Fruit fly (Drosophila melanogaster): Measurements from ENCODE around the gene comt.
A peak's percentile ranks its signal among the peaks of the same experiment; 100 is the strongest.

The comt gene

DNA sequence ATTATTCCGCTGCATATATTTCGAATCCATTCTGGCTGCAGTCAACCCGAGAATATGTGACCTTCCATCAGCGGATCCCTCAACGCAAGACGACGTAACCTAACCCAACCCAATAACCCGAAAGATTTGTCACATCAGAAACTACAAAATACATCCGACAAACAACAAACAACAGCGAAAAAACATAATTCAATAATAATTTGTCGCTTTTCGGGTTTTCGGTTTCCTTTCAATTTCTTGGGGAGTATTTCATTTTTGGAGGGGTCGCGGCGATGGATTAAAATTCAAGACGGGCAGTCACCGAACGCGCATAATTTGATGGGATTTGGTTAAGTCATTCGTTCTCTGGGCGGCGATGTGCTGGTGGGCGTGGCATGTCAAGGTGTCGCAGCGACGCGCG, 27.8 kb upstream of the comt start (continued):
- TF ChIP-seq chinmo (GFP tag; IDR thresholded peaks at IDR 0.05; ENCODE audit: partially characterized antibody) (0 out of 4 replicates have a peak, but pooled peaks have one; percentile 55), Bdp1 (GFP tag; optimal IDR thresholded peaks at IDR 0.05) (no peak), sens (GFP tag) (peak; percentile 33), Hr78 (GFP tag; optimal IDR thresholded peaks at IDR 0.05) (peak in 1 of 2 experiments; percentile 36), zen (tag; optimal IDR thresholded peaks at IDR 0.05) (no peak), CG8359 (GFP tag; optimal IDR thresholded peaks at IDR 0.05; ENCODE audit: borderline replicate concordance) (no peak), D (optimal IDR thresholded peaks at IDR 0.05) (no peak), D (GFP tag; optimal IDR thresholded peaks at IDR 0.05) (no peak), vvl (GFP tag; IDR thresholded peaks at IDR 0.05) (0 out of 2 replicates have a peak, but pooled peaks have one; percentile 39), tgo (GFP tag; IDR thresholded peaks at IDR 0.05) (no peak), unc-4 (GFP tag; IDR thresholded peaks at IDR 0.05; ENCODE audit: partially characterized antibody) (no peak), Blimp-1 (GFP tag; optimal IDR thresholded peaks at IDR 0.05) (peak; percentile 28), CG2129 (GFP tag; IDR thresholded peaks at IDR 0.05; ENCODE audit: partially characterized antibody) (no peak), CG12769 (tag; optimal IDR thresholded peaks at IDR 0.05) (peak; percentile 37), CG12236 (GFP tag; optimal IDR thresholded peaks at IDR 0.05) (no peak), crol (GFP tag; IDR thresholded peaks at IDR 0.05) (peak; percentile 61), CG34376 (GFP tag; optimal IDR thresholded peaks at IDR 0.05) (no peak)

DNA sequence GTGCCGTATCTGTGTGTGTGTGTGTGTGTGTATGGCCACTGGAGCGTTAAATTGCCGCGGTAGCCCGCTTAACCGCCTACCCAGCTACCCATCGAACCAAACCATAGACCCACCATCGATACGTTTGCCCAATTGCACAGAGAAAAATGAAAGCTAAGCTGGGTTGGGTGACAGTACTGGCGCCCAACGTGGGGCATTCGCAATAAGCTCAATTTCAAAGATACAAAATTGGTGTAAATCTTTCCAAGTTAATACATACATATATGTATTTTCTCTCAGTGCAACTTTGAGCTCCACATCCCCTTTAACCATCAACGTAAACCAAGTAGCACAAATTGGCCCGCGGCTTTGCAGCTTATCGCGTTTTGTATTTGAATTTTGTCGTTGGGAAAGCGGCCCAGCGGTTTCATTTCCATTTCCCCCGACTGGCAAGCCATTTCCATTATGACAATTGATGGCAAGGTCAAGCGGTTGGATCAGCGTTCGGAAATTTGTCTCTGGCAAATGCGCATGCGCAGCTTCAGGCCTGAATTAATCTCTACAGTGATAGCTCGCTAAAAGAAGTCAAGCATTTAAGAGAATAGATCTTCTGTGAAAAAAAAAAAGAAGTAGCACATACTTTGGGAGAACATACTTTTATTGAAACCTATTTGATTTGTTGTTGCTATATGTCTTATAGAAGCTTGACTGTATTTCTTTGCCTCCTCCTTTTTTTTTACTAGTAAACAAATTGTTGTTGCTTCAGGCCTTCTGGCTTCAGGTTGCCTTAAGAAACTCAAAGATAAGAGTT, 26.2 kb upstream of the comt start:
- TF ChIP-seq gsb-n (tag; optimal IDR thresholded peaks at IDR 0.05) (peak; percentile 7), C15 (GFP tag; IDR thresholded peaks at IDR 0.05) (0 out of 3 replicates have a peak, but pooled peaks have one; percentile 47), CG2875 (GFP tag; optimal IDR thresholded peaks at IDR 0.05) (peak; percentile 59), CkIIα-i1 (GFP tag; IDR thresholded peaks at IDR 0.05) (no peak), BtbVII (GFP tag; optimal IDR thresholded peaks at IDR 0.05) (peak; percentile 48), ap (GFP tag; IDR thresholded peaks at IDR 0.05) (peak; percentile 84), CG15269 (tag; optimal IDR thresholded peaks at IDR 0.05) (peak; percentile 80), CG32772 (GFP tag; IDR thresholded peaks at IDR 0.05) (peak; percentile 79), CG4617 (GFP tag; optimal IDR thresholded peaks at IDR 0.05; ENCODE audit: borderline replicate concordance) (peak; percentile 32), Dad (GFP tag; optimal IDR thresholded peaks at IDR 0.05) (peak; percentile 20), CG17328 (GFP tag; IDR thresholded peaks at IDR 0.05) (peak; percentile 80), ERR (GFP tag; optimal IDR thresholded peaks at IDR 0.05) (peak; percentile 2), Deaf1 (tag; optimal IDR thresholded peaks at IDR 0.05) (peak; percentile 39), CG1529 (GFP tag; optimal IDR thresholded peaks at IDR 0.05) (peak; percentile 53), CG1024 (GFP tag; IDR thresholded peaks at IDR 0.05) (peak; percentile 71; the same call in 1 of the 2 replicates), CG10565 (GFP tag; optimal IDR thresholded peaks at IDR 0.05) (no peak), CG4404 (GFP tag; IDR thresholded peaks at IDR 0.05) (peak; percentile 52; the same call in 1 of the 2 replicates), unc-4 (GFP tag; IDR thresholded peaks at IDR 0.05; ENCODE audit: partially characterized antibody) (no peak), pzg (GFP tag; optimal IDR thresholded peaks at IDR 0.05) (no peak), zf30C (GFP tag; optimal IDR thresholded peaks at IDR 0.05) (no peak), B-H1 (GFP tag; IDR thresholded peaks at IDR 0.05) (peak; percentile 63), Side (GFP tag; optimal IDR thresholded peaks at IDR 0.05) (peak; percentile 56), CG32532 (GFP tag; IDR thresholded peaks at IDR 0.05) (peak; percentile 73), CoRest (tag; optimal IDR thresholded peaks at IDR 0.05) (peak; percentile 66), Eip74EF (GFP tag; optimal IDR thresholded peaks at IDR 0.05) (peak in 1 of 2 experiments; percentile 46), Opbp (GFP tag; IDR thresholded peaks at IDR 0.05; ENCODE audit: partially characterized antibody) (no peak), Chrac-16 (GFP tag; optimal IDR thresholded peaks at IDR 0.05) (peak; percentile 68), CG9817 (tag; optimal IDR thresholded peaks at IDR 0.05) (peak; percentile 43), CG6175 (GFP tag; IDR thresholded peaks at IDR 0.05) (peak; percentile 51; the same call in 1 of the 3 replicates), Poxn (GFP tag; IDR thresholded peaks at IDR 0.05) (0 out of 2 replicates have a peak, but pooled peaks have one; percentile 21), CG18599 (GFP tag; optimal IDR thresholded peaks at IDR 0.05) (peak; percentile 68)
